Worm (Caenorhabditis elegans) whole organism, dauer: ENCODE data around the gene ZK1098.9.

Experiments
- unc-62 ChIP-seq: sonication (generic microtip); optimal IDR thresholded peaks from 2 replicates; lab custom pipeline; 2017; ENCODE audit warnings: missing biosample characterization, missing genetic modification reagents, missing genetic modification characterization

The ZK1098.9 gene

ce11 chrIII:9544125-9544524 is at the start of gene ZK1098.9:
TSS of gene ZK1098.9 (plus strand) at chrIII:9544425.
- no peak for TF ChIP-seq unc-62 (GFP tag; lab: Kevin White, UChicago)

ce11 chrIII:9496083-9496482 is 48.1 kb upstream of the ZK1098.9 start:
- no peak for TF ChIP-seq unc-62 (GFP tag; lab: Kevin White, UChicago)

- no peak for TF ChIP-seq unc-62 (GFP tag; lab: Kevin White, UChicago)
These were observed 46.8 kb upstream of the ZK1098.9 start for ce11 chrIII:9497412-9497811.

- no peak for TF ChIP-seq unc-62 (GFP tag; lab: Kevin White, UChicago)
These were observed 44.0 kb upstream of the ZK1098.9 start, which contains the start of gene sod-4 for ce11 chrIII:9500267-9500666. TSS of gene sod-4 (minus strand) at chrIII:9500375.

- no peak for TF ChIP-seq unc-62 (GFP tag; lab: Kevin White, UChicago)
These were observed 43.2 kb upstream of the ZK1098.9 start for ce11 chrIII:9501072-9501471.

- TF ChIP-seq unc-62 (GFP tag; lab: Kevin White, UChicago), result no peak
These were observed 42.0 kb upstream of the ZK1098.9 start for ce11 chrIII:9502155-9502714.

- TF ChIP-seq unc-62 (GFP tag; lab: Kevin White, UChicago), result no peak
These were observed 39.9 kb upstream of the ZK1098.9 start for ce11 chrIII:9504347-9504746.

- TF ChIP-seq unc-62 (GFP tag; lab: Kevin White, UChicago), result no peak
These were observed 36.4 kb upstream of the ZK1098.9 start, which contains the start of gene vha-14 for ce11 chrIII:9507799-9508198. TSS of gene vha-14 (plus strand) at chrIII:9508100.

ce11 chrIII:9509764-9510370 is 34.4 kb upstream of the ZK1098.9 start:
- TF ChIP-seq unc-62 (GFP tag; lab: Kevin White, UChicago), result no peak

- TF ChIP-seq unc-62 (GFP tag; lab: Kevin White, UChicago), result no peak
These were observed 33.1 kb upstream of the ZK1098.9 start, which contains the start of gene F55H2.5 for ce11 chrIII:9511055-9511520. TSS of gene F55H2.5 (plus strand) at chrIII:9511470.

- TF ChIP-seq unc-62 (GFP tag; lab: Kevin White, UChicago), result no peak
These were observed 32.6 kb upstream of the ZK1098.9 start for ce11 chrIII:9511660-9512059.

ce11 chrIII:9513006-9513405 is 31.2 kb upstream of the ZK1098.9 start:
- no peak for TF ChIP-seq unc-62 (GFP tag; lab: Kevin White, UChicago)

- TF ChIP-seq unc-62 (GFP tag; lab: Kevin White, UChicago), result no peak
These were observed 30.7 kb upstream of the ZK1098.9 start, which contains the start of gene F55H2.8 for ce11 chrIII:9513569-9513968. TSS of gene F55H2.8 (plus strand) at chrIII:9513869.

ce11 chrIII:9516148-9516547 is 28.1 kb upstream of the ZK1098.9 start, which contains the start of gene F55H2.7:
TSS of gene F55H2.7 (minus strand) at chrIII:9516248.
- TF ChIP-seq unc-62 (GFP tag; lab: Kevin White, UChicago), result no peak

ce11 chrIII:9521410-9522090 is 22.7 kb upstream of the ZK1098.9 start, which contains the start of the genes clu-1 and prp-40:
TSS of gene clu-1 (minus strand) at chrIII:9521460.
TSS of gene prp-40 (plus strand) at chrIII:9522075.
- no peak for TF ChIP-seq unc-62 (GFP tag; lab: Kevin White, UChicago)

ce11 chrIII:9523581-9523980 is 20.6 kb upstream of the ZK1098.9 start, which contains the start of gene mrps-23:
TSS of gene mrps-23 (minus strand) at chrIII:9523672.
- TF ChIP-seq unc-62 (GFP tag; lab: Kevin White, UChicago), result no peak
